Worm (Caenorhabditis elegans): ENCODE measurements around the gene cyp-35B1.

DNA sequence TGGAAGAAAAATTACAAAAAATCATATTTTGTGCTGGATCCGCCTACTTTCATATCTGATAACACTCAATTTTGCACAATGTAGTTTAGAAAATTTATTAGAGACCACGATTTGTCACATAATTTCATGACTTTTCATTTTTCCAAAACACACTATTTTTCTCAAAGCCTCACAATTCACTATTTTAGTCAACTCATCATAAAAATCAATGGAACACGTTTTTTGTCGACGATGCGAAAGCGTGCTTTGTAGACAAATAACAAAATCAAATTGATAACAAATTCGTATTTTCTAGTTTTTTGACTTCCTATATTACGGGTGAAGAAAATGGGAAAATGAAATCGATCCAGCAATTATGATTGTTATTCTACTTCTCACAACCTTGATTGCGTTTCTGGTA, 3.0 kb downstream of the cyp-35B1 start, which contains the start of gene cyp-35B2:
- no peak for TF ChIP-seq him-1 (tag; optimal IDR thresholded peaks at IDR 0.05)
- TF ChIP-seq W03F9.2 (tag; optimal IDR thresholded peaks at IDR 0.05): no peak

All from whole organism, L4/young adult.